Worm (Caenorhabditis elegans) whole organism, L1 larva: ENCODE measurements around the gene tbc-10.
A peak's percentile ranks its signal among the peaks of the same experiment; 100 is the strongest.

Experiments
- C04F5.9 ChIP-seq: sonication (generic microtip); optimal IDR thresholded peaks from 2 replicates; lab custom pipeline; 2016; ENCODE audit warnings: missing genetic modification characterization, missing compliant biosample characterization
- Y116A8C.19 ChIP-seq: sonication (generic microtip); optimal IDR thresholded peaks from 2 replicates; lab custom pipeline; 2016; ENCODE audit warnings: missing compliant biosample characterization, missing genetic modification characterization, borderline replicate concordance
- ceh-82 ChIP-seq, 3 experiments: fragments of 150-350 bp in 1 of 3; sonication (generic microtip) in 2 of 3; optimal IDR thresholded peaks; 2 replicates each; lab custom pipeline; 2014 to 2017; ENCODE audit warnings: missing biosample characterization in 3 of 3, missing genetic modification characterization in 3 of 3
- ceh-90 ChIP-seq: sonication (generic microtip); optimal IDR thresholded peaks from 2 replicates; lab custom pipeline; 2016; ENCODE audit warnings: missing genetic modification characterization, missing compliant biosample characterization
- ces-1 ChIP-seq: fragments of 150-350 bp; optimal IDR thresholded peaks from 2 replicates; lab custom pipeline; 2014; ENCODE audit warnings: missing biosample characterization, missing genetic modification reagents, missing genetic modification characterization
- dsc-1 ChIP-seq: sonication (generic microtip); optimal IDR thresholded peaks from 2 replicates; lab custom pipeline; 2016; ENCODE audit warnings: mild to moderate bottlenecking, missing genetic modification characterization, missing compliant biosample characterization
- efl-1 ChIP-seq, 4 experiments: fragments of 150-350 bp; optimal IDR thresholded peaks in 3 of 4; peaks in 1 of 4; 1 replicate in 1 of 4; 2 replicates in 3 of 4; lab custom pipeline; 2014; ENCODE audit warnings: missing biosample characterization in 2 of 4, missing genetic modification characterization in 2 of 4, missing genetic modification reagents in 2 of 4
- elt-2 ChIP-seq: sonication (generic microtip); optimal IDR thresholded peaks from 2 replicates; lab custom pipeline; 2016; ENCODE audit warnings: missing genetic modification characterization, mild to moderate bottlenecking, inconsistent platforms, missing compliant biosample characterization, missing genetic modification reagents
- ets-5 ChIP-seq: fragments of 200-800 bp; sonication (Bioruptor generic); IDR thresholded peaks from 2 replicates; pipeline ENCODE4 v1.3.6; 2022; ENCODE audit warnings: missing genetic modification characterization, missing compliant biosample characterization
- fos-1 ChIP-seq: fragments of 150-350 bp; optimal IDR thresholded peaks from 2 replicates; lab custom pipeline; 2014; ENCODE audit warnings: missing biosample characterization, missing genetic modification characterization
- hlh-4 ChIP-seq: sonication (generic microtip); optimal IDR thresholded peaks from 2 replicates; lab custom pipeline; 2016; ENCODE audit warnings: mild to moderate bottlenecking, missing genetic modification characterization, missing compliant biosample characterization
- isw-1 ChIP-seq: fragments of 200-800 bp; sonication (Bioruptor generic); IDR thresholded peaks from 2 replicates; pipeline ENCODE4 v1.3.6; 2022; ENCODE audit warnings: missing genetic modification characterization, missing compliant biosample characterization
- lin-13 ChIP-seq: fragments of 150-350 bp; optimal IDR thresholded peaks from 2 replicates; lab custom pipeline; 2014; ENCODE audit warnings: missing biosample characterization, missing genetic modification reagents, missing genetic modification characterization
- lin-14 ChIP-seq: fragments of 200-800 bp; sonication (Bioruptor generic); optimal IDR thresholded peaks from 2 replicates; lab custom pipeline; 2018; ENCODE audit warnings: mild to moderate bottlenecking, missing genetic modification characterization, moderate library complexity, missing compliant biosample characterization
- lir-3 ChIP-seq: sonication (generic microtip); optimal IDR thresholded peaks from 2 replicates; lab custom pipeline; 2016; ENCODE audit warnings: mild to moderate bottlenecking, missing genetic modification characterization, moderate library complexity, missing compliant biosample characterization; ENCODE audit not compliant: poor library complexity
- lsy-2 ChIP-seq, 2 experiments: fragments of 150-350 bp; optimal IDR thresholded peaks; 2 replicates each; lab custom pipeline; 2014; ENCODE audit warnings: missing biosample characterization in 2 of 2, missing genetic modification characterization in 2 of 2
- mdl-1 ChIP-seq, 2 experiments: fragments of 150-350 bp; optimal IDR thresholded peaks; 2 replicates each; lab custom pipeline; 2014 to 2017; ENCODE audit warnings: missing biosample characterization in 2 of 2, missing genetic modification characterization in 2 of 2, inconsistent platforms in 1 of 2
- mep-1 ChIP-seq: fragments of 150-350 bp; optimal IDR thresholded peaks from 2 replicates; lab custom pipeline; 2014; ENCODE audit warnings: missing biosample characterization, missing genetic modification characterization
- nhr-11 ChIP-seq: fragments of 150-350 bp; optimal IDR thresholded peaks from 2 replicates; lab custom pipeline; 2014; ENCODE audit warnings: missing biosample characterization, missing genetic modification characterization
- nhr-12 ChIP-seq: sonication (generic microtip); optimal IDR thresholded peaks from 2 replicates; lab custom pipeline; 2017; ENCODE audit warnings: missing biosample characterization, missing genetic modification characterization
- nhr-20 ChIP-seq: sonication (generic microtip); optimal IDR thresholded peaks from 2 replicates; lab custom pipeline; 2016; ENCODE audit warnings: mild to moderate bottlenecking, missing genetic modification characterization, missing compliant biosample characterization
- nhr-71 ChIP-seq: sonication (generic microtip); optimal IDR thresholded peaks from 2 replicates; lab custom pipeline; 2016; ENCODE audit warnings: mild to moderate bottlenecking, missing genetic modification characterization, moderate library complexity, missing compliant biosample characterization
- nhr-76 ChIP-seq: sonication (generic microtip); optimal IDR thresholded peaks from 2 replicates; lab custom pipeline; 2017; ENCODE audit warnings: missing biosample characterization, missing genetic modification characterization
- nhr-84 ChIP-seq: sonication (generic microtip); optimal IDR thresholded peaks from 2 replicates; lab custom pipeline; 2017; ENCODE audit warnings: missing biosample characterization, missing genetic modification characterization
- nhr-85 ChIP-seq: sonication (generic microtip); peaks from one replicate; lab custom pipeline; 2016; ENCODE audit warnings: missing genetic modification characterization, inconsistent platforms, missing compliant biosample characterization
- skn-1 ChIP-seq: fragments of 150-350 bp; optimal IDR thresholded peaks from 2 replicates; lab custom pipeline; 2014; ENCODE audit warnings: missing biosample characterization, missing genetic modification characterization
- snpc-4 ChIP-seq: fragments of 150-350 bp; optimal IDR thresholded peaks from 2 replicates; lab custom pipeline; 2014; ENCODE audit warnings: missing biosample characterization, missing genetic modification characterization
- sox-4 ChIP-seq: sonication (generic microtip); optimal IDR thresholded peaks from 2 replicates; lab custom pipeline; 2016; ENCODE audit warnings: missing genetic modification characterization, missing compliant biosample characterization
- sup-37 ChIP-seq: fragments of 200-800 bp; sonication (Bioruptor generic); optimal IDR thresholded peaks from 2 replicates; lab custom pipeline; 2018; ENCODE audit warnings: mild to moderate bottlenecking, missing genetic modification characterization, missing compliant biosample characterization
- unc-130 ChIP-seq: fragments of 150-350 bp; optimal IDR thresholded peaks from 2 replicates; lab custom pipeline; 2017; ENCODE audit warnings: missing biosample characterization, missing genetic modification characterization, inconsistent platforms
- unc-30 ChIP-seq: sonication (generic microtip); optimal IDR thresholded peaks from 2 replicates; lab custom pipeline; 2017; ENCODE audit warnings: missing biosample characterization, missing genetic modification characterization
- unc-62 ChIP-seq: fragments of 150-350 bp; optimal IDR thresholded peaks from 2 replicates; lab custom pipeline; 2014; ENCODE audit warnings: missing biosample characterization, missing genetic modification reagents, missing genetic modification characterization
- unc-86 ChIP-seq: sonication (generic microtip); optimal IDR thresholded peaks from 2 replicates; lab custom pipeline; 2016; ENCODE audit warnings: missing genetic modification characterization, missing compliant biosample characterization
- zip-4 ChIP-seq: fragments of 200-800 bp; sonication (Bioruptor generic); optimal IDR thresholded peaks from 2 replicates; lab custom pipeline; 2018; ENCODE audit warnings: mild to moderate bottlenecking, missing genetic modification characterization, moderate library complexity, missing compliant biosample characterization
- ztf-4 ChIP-seq: fragments of 150-350 bp; optimal IDR thresholded peaks from 2 replicates; lab custom pipeline; 2014; ENCODE audit warnings: missing biosample characterization, missing genetic modification characterization

tbc-10 gene

DNA sequence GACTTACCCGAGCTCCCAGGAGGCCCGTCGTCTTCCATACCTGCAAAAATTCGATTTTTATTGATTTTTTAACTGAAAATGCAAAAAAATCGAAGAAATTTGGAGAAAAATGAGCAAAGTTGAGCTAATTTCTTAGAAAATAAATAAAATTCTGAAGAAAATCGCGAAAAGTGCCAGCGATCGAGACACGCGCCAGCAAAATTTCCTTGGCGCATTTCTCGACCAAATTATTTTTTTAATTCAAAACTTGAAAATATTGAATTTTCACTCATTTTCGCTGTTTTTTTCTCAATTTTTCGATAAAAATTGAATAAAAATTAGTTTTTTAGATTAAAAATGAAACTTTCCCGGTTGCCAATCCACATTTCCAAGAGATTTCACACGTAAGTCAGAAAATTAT is 54.1 kb downstream of the tbc-10 start, which contains the start of the genes chin-1 and BE0003N10.1 (continued):
- TF ChIP-seq elt-2 (tag; lab: Kevin White, UChicago) (no peak), efl-1 (optimal IDR thresholded peaks at IDR 0.05; lab: Kevin White, UChicago) (peak; percentile 47 to 70), efl-1 (GFP tag; optimal IDR thresholded peaks at IDR 0.05 in 1 of 2; lab: Kevin White, UChicago) (peak; percentile 67 to 97), nhr-11 (no peak), Y116A8C.19 (tag; lab: Kevin White, UChicago) (no peak), ztf-4 (tag; lab: Kevin White, UChicago) (no peak), nhr-84 (tag; lab: Kevin White, UChicago) (no peak), ets-5 (no peak), lsy-2 (tag; optimal IDR thresholded peaks at IDR 0.05; lab: Kevin White, UChicago) (peak; percentile 70 to 76), nhr-12 (tag; lab: Kevin White, UChicago) (no peak), zip-4 (no peak), unc-130 (tag; lab: Kevin White, UChicago) (no peak), dsc-1 (no peak), mdl-1 (tag; optimal IDR thresholded peaks at IDR 0.05; lab: Kevin White, UChicago) (no peak), sox-4 (no peak), nhr-20 (peak; percentile 26), nhr-71 (tag; lab: Kevin White, UChicago) (peak; percentile 72), sup-37 (GFP tag; lab: Kevin White, UChicago) (no peak), lin-14 (GFP tag; lab: Kevin White, UChicago) (peak; percentile 41), mep-1 (tag; lab: Kevin White, UChicago) (peak; percentile 85), snpc-4 (no peak), ceh-90 (tag; lab: Kevin White, UChicago) (no peak), unc-86 (tag; lab: Kevin White, UChicago) (no peak), ces-1 (GFP tag; lab: Kevin White, UChicago) (no peak), lir-3 (no peak), ceh-82 (tag; optimal IDR thresholded peaks at IDR 0.05; lab: Kevin White, UChicago) (peak; percentile 38 to 71 (median 41)), skn-1 (tag; lab: Kevin White, UChicago) (no peak), lin-13 (peak; percentile 21), unc-30 (tag; lab: Kevin White, UChicago) (no peak), nhr-85 (tag; lab: Kevin White, UChicago) (peak; percentile 82), nhr-76 (tag; lab: Kevin White, UChicago) (no peak), fos-1 (no peak), hlh-4 (no peak), unc-62 (no peak), isw-1 (peak; percentile 59), C04F5.9 (peak; percentile 27)
